Fruit fly (Drosophila melanogaster): ENCODE results near the gene PTPMT1.

PTPMT1 gene

DNA sequence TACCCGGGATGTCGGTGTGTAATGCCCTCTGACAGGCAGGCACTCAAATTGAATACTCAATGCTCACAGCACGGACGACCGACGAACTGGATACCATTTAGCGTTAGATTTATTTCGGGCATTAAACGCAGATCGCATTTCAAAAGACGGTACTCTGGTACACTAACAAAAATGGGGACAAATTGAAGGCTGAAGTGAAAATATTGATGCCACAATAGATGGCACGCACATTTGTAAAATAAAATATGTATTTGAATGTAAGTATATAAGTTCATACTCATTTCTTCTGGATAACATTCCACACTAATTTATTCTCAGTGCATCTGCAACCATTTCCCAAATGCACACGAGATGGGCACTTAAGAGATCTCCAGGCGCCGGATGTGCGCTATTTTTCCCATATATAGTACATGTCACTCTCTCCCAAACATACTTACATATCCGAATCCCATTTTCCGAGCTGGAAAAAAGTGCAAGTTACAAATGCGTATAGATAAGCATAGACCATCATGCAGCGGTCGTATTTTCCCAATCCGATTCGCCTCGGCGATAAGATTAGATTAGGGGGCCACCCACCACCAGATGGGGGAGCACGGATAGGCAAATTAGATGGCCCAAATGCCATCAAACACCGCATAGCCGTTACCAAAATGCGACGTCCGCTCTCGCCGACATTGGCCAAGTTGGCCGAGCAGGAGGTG lies 48.5 kb upstream of the PTPMT1 start, which contains the start of gene CG10301 (continued):
- TF ChIP-seq Ssrp (tag; optimal IDR thresholded peaks at IDR 0.05) (peak; percentile 66), CG15601 (tag; optimal IDR thresholded peaks at IDR 0.05) (peak; percentile 67), Mes4 (GFP tag; optimal IDR thresholded peaks at IDR 0.05) (no peak), z (GFP tag; IDR thresholded peaks at IDR 0.05) (no peak), D19A (tag; optimal IDR thresholded peaks at IDR 0.05) (peak; percentile 67), CG2199 (GFP tag; IDR thresholded peaks at IDR 0.05) (no peak), Xrp1 (GFP tag; IDR thresholded peaks at IDR 0.05) (peak; percentile 85), CG32772 (GFP tag; IDR thresholded peaks at IDR 0.05) (peak; percentile 49; the same call in 1 of the 2 replicates), CG32767 (GFP tag; IDR thresholded peaks at IDR 0.05) (no peak), Elba2 (GFP tag; optimal IDR thresholded peaks at IDR 0.05) (no peak), CG33557 (GFP tag; optimal IDR thresholded peaks at IDR 0.05) (peak; percentile 61), mam (GFP tag; optimal IDR thresholded peaks at IDR 0.05) (peak; percentile 13), fd3F (GFP tag; optimal IDR thresholded peaks at IDR 0.05) (no peak), CG34422 (GFP tag; IDR thresholded peaks at IDR 0.05) (no peak), CG11504 (tag; optimal IDR thresholded peaks at IDR 0.05) (peak; percentile 67), pan (optimal IDR thresholded peaks at IDR 0.05) (no peak), pan (GFP tag; optimal IDR thresholded peaks at IDR 0.05 in 1 of 2, IDR thresholded peaks at IDR 0.05 in 1 of 2) (no peak), CG2202 (tag; optimal IDR thresholded peaks at IDR 0.05) (peak; percentile 54), Antp (GFP tag; optimal IDR thresholded peaks at IDR 0.05) (no peak), CG4730 (GFP tag; IDR thresholded peaks at IDR 0.05) (no peak), Fer2 (tag; optimal IDR thresholded peaks at IDR 0.05) (no peak), Oaz (GFP tag; IDR thresholded peaks at IDR 0.05) (no peak), aop (GFP tag; IDR thresholded peaks at IDR 0.05) (0 out of 2 replicates have a peak, but pooled peaks have one; percentile 38), nom (GFP tag; optimal IDR thresholded peaks at IDR 0.05) (no peak), sc (optimal IDR thresholded peaks at IDR 0.05) (no peak), sc (GFP tag; optimal IDR thresholded peaks at IDR 0.05) (peak; percentile 50), Rx (GFP tag; IDR thresholded peaks at IDR 0.05) (peak; percentile 39), Opbp (GFP tag; IDR thresholded peaks at IDR 0.05; ENCODE audit: partially characterized antibody) (no peak), CG9609 (GFP tag; optimal IDR thresholded peaks at IDR 0.05) (peak; percentile 6), CG4707 (GFP tag; optimal IDR thresholded peaks at IDR 0.05) (peak; percentile 21), GATAe (GFP tag; conservative IDR thresholded peaks at IDR 0.05) (0 out of 2 replicates have a peak, but pooled peaks have one; percentile 19), CG42726 (GFP tag; IDR thresholded peaks at IDR 0.05; ENCODE audit: partially characterized antibody) (no peak), run (tag; optimal IDR thresholded peaks at IDR 0.05) (no peak), chn (GFP tag; optimal IDR thresholded peaks at IDR 0.05) (peak; percentile 44), rib (GFP tag; IDR thresholded peaks at IDR 0.05) (no peak), slbo (GFP tag; IDR thresholded peaks at IDR 0.05) (peak; percentile 27; the same call in 1 of the 2 replicates), repo (GFP tag; optimal IDR thresholded peaks at IDR 0.05) (no peak), danr (GFP tag; IDR thresholded peaks at IDR 0.05) (no peak), nerfin-1 (tag; optimal IDR thresholded peaks at IDR 0.05) (peak; percentile 45), lab (GFP tag; optimal IDR thresholded peaks at IDR 0.05) (peak; percentile 43), HmgZ (tag; optimal IDR thresholded peaks at IDR 0.05) (no peak), bsh (GFP tag; optimal IDR thresholded peaks at IDR 0.05) (peak in 1 of 2 experiments; percentile 81), CG11456 (GFP tag; IDR thresholded peaks at IDR 0.05) (no peak), disco-r (GFP tag; optimal IDR thresholded peaks at IDR 0.05) (no peak), stwl (tag; optimal IDR thresholded peaks at IDR 0.05) (peak; percentile 21), CG9876 (GFP tag; optimal IDR thresholded peaks at IDR 0.05) (no peak), Awh (GFP tag; IDR thresholded peaks at IDR 0.05) (peak; percentile 52), CG3065 (GFP tag; optimal IDR thresholded peaks at IDR 0.05) (peak; percentile 43), CG13424 (tag; optimal IDR thresholded peaks at IDR 0.05) (peak; percentile 60), gem (tag; optimal IDR thresholded peaks at IDR 0.05) (peak; percentile 76)
